Worm (Caenorhabditis elegans): ENCODE data around the gene B0034.2.

The B0034.2 gene

DNA sequence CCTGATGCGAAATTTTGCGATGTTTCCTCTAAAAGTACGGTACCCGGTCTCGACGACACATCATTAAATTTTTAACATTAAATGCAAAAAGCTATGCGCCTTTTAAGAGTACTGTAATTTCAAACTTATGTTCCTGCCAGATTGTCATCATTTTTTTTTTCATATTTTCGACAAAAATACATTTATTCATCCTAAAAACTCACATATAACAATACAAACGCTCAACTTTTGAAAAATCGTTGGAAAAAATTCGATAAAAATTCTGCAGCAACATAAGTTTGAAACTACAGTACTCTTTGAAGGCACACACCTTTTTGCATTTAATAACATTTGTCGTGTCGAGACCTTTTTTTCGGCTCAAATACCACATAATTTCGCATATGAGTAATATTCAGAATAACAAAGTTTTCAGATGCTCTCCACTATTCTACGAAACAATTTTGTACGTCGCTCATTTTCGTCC, 27.1 kb downstream of the B0034.2 start, which contains the start of gene frh-1:
TSS of gene frh-1 (plus strand) at position 413 of the 463 bp plus-strand sequence.
- no peak for TF ChIP-seq ztf-22 (GFP tag; optimal IDR thresholded peaks at IDR 0.05)
- TF ChIP-seq F23B12.7 (tag; optimal IDR thresholded peaks at IDR 0.05; ENCODE audit: insufficient read depth): no peak
- TF ChIP-seq madf-8 (GFP tag; conservative IDR thresholded peaks at IDR 0.05): no peak
- TF ChIP-seq ztf-3 (GFP tag; optimal IDR thresholded peaks at IDR 0.05): no peak
- no peak for TF ChIP-seq Y95B8A.8 (GFP tag; IDR thresholded peaks at IDR 0.05)
- no peak for TF ChIP-seq tbp1 (GFP tag; optimal IDR thresholded peaks at IDR 0.05)
- no peak for TF ChIP-seq attf-6 (GFP tag; IDR thresholded peaks at IDR 0.05)
- TF ChIP-seq F37B4.10 (GFP tag; IDR thresholded peaks at IDR 0.05): no peak
- TF ChIP-seq lsl-1 (GFP tag; optimal IDR thresholded peaks at IDR 0.05): peak; percentile 2
- TF ChIP-seq fkh-3 (tag; optimal IDR thresholded peaks at IDR 0.05): no peak
- 0 out of 2 replicates have a peak, but pooled peaks have one; percentile 22 for TF ChIP-seq madf-6 (GFP tag; IDR thresholded peaks at IDR 0.05)
- TF ChIP-seq athp-1 (tag; optimal IDR thresholded peaks at IDR 0.05): no peak
- TF ChIP-seq T07F8.4 (tag; optimal IDR thresholded peaks at IDR 0.05): no peak
- TF ChIP-seq zim-3 (tag; optimal IDR thresholded peaks at IDR 0.05): no peak
- TF ChIP-seq zfh-2 (GFP tag; conservative IDR thresholded peaks at IDR 0.05): no peak
- TF ChIP-seq Y56A3A.18 (GFP tag; IDR thresholded peaks at IDR 0.05): no peak
- no peak for TF ChIP-seq F22D6.2 (tag; optimal IDR thresholded peaks at IDR 0.05)
- TF ChIP-seq egl-44 (GFP tag; IDR thresholded peaks at IDR 0.05): no peak
- 0 out of 2 replicates have a peak, but pooled peaks have one; percentile 57 for TF ChIP-seq Y53G8AR.9 (GFP tag; conservative IDR thresholded peaks at IDR 0.05)
- no peak for TF ChIP-seq D2030.7 (GFP tag; IDR thresholded peaks at IDR 0.05)
- peak; percentile 41 for TF ChIP-seq repo-1 (tag; optimal IDR thresholded peaks at IDR 0.05)

DNA sequence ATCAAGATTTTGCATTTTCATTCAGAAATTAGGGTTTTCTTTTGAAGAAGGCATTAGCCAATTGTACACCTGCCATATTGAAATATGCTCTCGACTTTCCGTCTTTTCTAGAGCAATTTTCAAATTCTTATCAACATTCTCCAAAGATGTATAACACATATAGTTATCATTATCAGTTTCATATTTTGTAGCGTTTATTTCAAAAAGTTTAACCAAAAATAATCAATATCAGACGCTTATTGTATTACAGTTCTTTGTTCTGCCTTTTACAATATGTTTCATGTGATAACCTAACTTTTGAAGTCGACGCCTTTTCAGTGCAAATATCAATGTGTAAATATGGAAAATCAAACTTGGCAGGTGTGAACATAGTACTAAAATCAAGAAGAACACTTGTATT, 30.3 kb downstream of the B0034.2 start:
- TF ChIP-seq nhr-80 (tag; optimal IDR thresholded peaks at IDR 0.05) (peak; percentile 50), madf-3 (GFP tag; IDR thresholded peaks at IDR 0.05) (no peak), let-526 (GFP tag; IDR thresholded peaks at IDR 0.05) (no peak), sptf-2 (GFP tag; optimal IDR thresholded peaks at IDR 0.05) (no peak), madf-10 (tag; optimal IDR thresholded peaks at IDR 0.05) (no peak)

DNA sequence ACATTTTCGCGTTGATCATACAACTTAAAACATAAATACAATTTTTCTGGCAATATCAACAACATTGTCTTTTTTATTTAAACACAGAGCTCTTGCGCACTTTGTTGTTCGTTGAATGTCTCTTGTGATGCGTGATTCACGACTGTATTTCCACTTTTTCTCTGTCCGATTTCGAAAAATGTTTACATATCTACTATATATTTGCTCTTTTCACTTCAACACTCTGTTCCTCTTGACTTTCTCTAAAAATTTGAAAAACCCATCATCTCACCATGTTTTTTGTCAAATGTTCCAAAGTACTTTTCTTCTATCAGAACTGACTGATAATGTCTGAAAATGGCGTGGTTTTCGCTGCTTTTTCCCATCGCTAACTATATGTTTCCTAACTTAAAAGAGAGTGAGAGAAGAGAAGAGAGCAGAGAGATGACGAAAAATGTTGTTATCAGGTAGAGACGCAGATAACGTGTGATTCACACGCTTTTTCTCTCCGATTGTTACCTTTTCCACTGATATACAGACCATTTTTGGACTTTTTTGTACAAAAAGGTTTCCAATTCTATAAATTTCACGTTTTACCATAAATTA, 32.1 kb downstream of the B0034.2 start:
- TF ChIP-seq tbp1 (GFP tag; optimal IDR thresholded peaks at IDR 0.05) (no peak), ccch-3 (GFP tag; optimal IDR thresholded peaks at IDR 0.05) (no peak), ceh-79 (tag; optimal IDR thresholded peaks at IDR 0.05) (no peak), F22D6.2 (tag; optimal IDR thresholded peaks at IDR 0.05) (no peak), dpl-1 (GFP tag; optimal IDR thresholded peaks at IDR 0.05) (no peak), rpc-1 (optimal IDR thresholded peaks at IDR 0.05) (no peak), rpc-1 (tag; optimal IDR thresholded peaks at IDR 0.05) (no peak), ztf-26 (tag; optimal IDR thresholded peaks at IDR 0.05) (no peak), bed-1 (GFP tag; IDR thresholded peaks at IDR 0.05) (no peak), snpc-1.1 (tag; optimal IDR thresholded peaks at IDR 0.05; ENCODE audit: insufficient read depth) (no peak), atf-7 (tag; optimal IDR thresholded peaks at IDR 0.05) (peak; percentile 9), hrde-1 (tag; optimal IDR thresholded peaks at IDR 0.05; ENCODE audit: borderline replicate concordance) (no peak), nfya-1 (tag; optimal IDR thresholded peaks at IDR 0.05; ENCODE audit: borderline replicate concordance, insufficient read depth) (no peak), F57C9.4 (tag; optimal IDR thresholded peaks at IDR 0.05) (no peak), Y56A3A.18 (GFP tag; IDR thresholded peaks at IDR 0.05) (no peak), mes-4 (tag; optimal IDR thresholded peaks at IDR 0.05) (no peak), ets-4 (GFP tag; optimal IDR thresholded peaks at IDR 0.05) (peak; percentile 43), nhr-120 (GFP tag; IDR thresholded peaks at IDR 0.05) (no peak), pbrm-1 (GFP tag; IDR thresholded peaks at IDR 0.05) (no peak), ztf-6 (GFP tag; IDR thresholded peaks at IDR 0.05) (no peak), D2030.7 (GFP tag; IDR thresholded peaks at IDR 0.05) (no peak), ceh-91 (GFP tag; IDR thresholded peaks at IDR 0.05) (no peak), dox-1 (GFP tag; IDR thresholded peaks at IDR 0.05) (0 out of 2 replicates have a peak, but pooled peaks have one; percentile 41), ztf-25 (GFP tag; IDR thresholded peaks at IDR 0.05) (no peak), hmg-1.2 (GFP tag; IDR thresholded peaks at IDR 0.05) (peak; percentile 41; the same call in 1 of the 2 replicates)

Data from whole organism, young adult.